Worm (Caenorhabditis elegans) whole organism, L3 larva: ENCODE data around the gene fbxa-184.

ENCODE experiments used
- R02D3.7 ChIP-seq: fragments of 150-350 bp; optimal IDR thresholded peaks from 2 replicates; lab custom pipeline; 2014; ENCODE audit warnings: missing biosample characterization, missing genetic modification characterization
- ZK546.5 ChIP-seq: sonication (generic microtip); optimal IDR thresholded peaks from 2 replicates; lab custom pipeline; 2017; ENCODE audit warnings: missing biosample characterization, missing genetic modification characterization
- aly-2 ChIP-seq: fragments of 150-350 bp; optimal IDR thresholded peaks from 2 replicates; lab custom pipeline; 2014; ENCODE audit warnings: missing biosample characterization, missing genetic modification characterization
- ama-1 ChIP-seq: fragments of 150-350 bp; optimal IDR thresholded peaks from 2 replicates; lab custom pipeline; 2018
- ceh-16 ChIP-seq: sonication (generic microtip); optimal IDR thresholded peaks from 2 replicates; lab custom pipeline; 2017; ENCODE audit warnings: missing biosample characterization, missing genetic modification characterization
- ceh-82 ChIP-seq: fragments of 150-350 bp; optimal IDR thresholded peaks from 2 replicates; lab custom pipeline; 2014; ENCODE audit warnings: missing biosample characterization, missing genetic modification characterization
- daf-12 ChIP-seq: fragments of 150-350 bp; optimal IDR thresholded peaks from 2 replicates; lab custom pipeline; 2014; ENCODE audit warnings: missing biosample characterization, missing genetic modification reagents, missing genetic modification characterization
- egl-27 ChIP-seq: sonication (generic microtip); optimal IDR thresholded peaks from 4 replicates; lab custom pipeline; 2017; ENCODE audit warnings: missing biosample characterization, missing genetic modification reagents, missing genetic modification characterization
- egl-5 ChIP-seq: fragments of 150-350 bp; optimal IDR thresholded peaks from 2 replicates; lab custom pipeline; 2017; ENCODE audit warnings: missing biosample characterization, missing genetic modification reagents, missing genetic modification characterization, inconsistent platforms
- elt-1 ChIP-seq: fragments of 150-350 bp; optimal IDR thresholded peaks from 2 replicates; lab custom pipeline; 2014; ENCODE audit warnings: missing biosample characterization, missing genetic modification characterization
- elt-2 ChIP-seq: sonication (generic microtip); optimal IDR thresholded peaks from 2 replicates; lab custom pipeline; 2016; ENCODE audit warnings: missing genetic modification reagents, mild to moderate bottlenecking, missing genetic modification characterization, missing compliant biosample characterization
- elt-3 ChIP-seq, 3 experiments: fragments of 150-350 bp in 1 of 3; sonication (generic microtip) in 2 of 3; optimal IDR thresholded peaks; 2 replicates in 2 of 3; 4 replicates in 1 of 3; lab custom pipeline; 2014 to 2017; ENCODE audit warnings: missing biosample characterization in 3 of 3, missing genetic modification characterization in 3 of 3
- eor-1 ChIP-seq, 2 experiments: fragments of 150-350 bp; optimal IDR thresholded peaks; 2 replicates each; lab custom pipeline; 2014 to 2018; ENCODE audit warnings: missing biosample characterization in 2 of 2, missing genetic modification characterization in 2 of 2
- fkh-10 ChIP-seq: sonication (generic microtip); optimal IDR thresholded peaks from 2 replicates; lab custom pipeline; 2017; ENCODE audit warnings: missing biosample characterization, missing genetic modification reagents, missing genetic modification characterization
- fos-1 ChIP-seq: fragments of 150-350 bp; optimal IDR thresholded peaks from 2 replicates; lab custom pipeline; 2014; ENCODE audit warnings: missing biosample characterization, missing genetic modification characterization
- jun-1 ChIP-seq: fragments of 150-350 bp; optimal IDR thresholded peaks from 2 replicates; lab custom pipeline; 2014; ENCODE audit warnings: missing biosample characterization, missing genetic modification reagents, missing genetic modification characterization
- lin-15B ChIP-seq: fragments of 150-350 bp; optimal IDR thresholded peaks from 2 replicates; lab custom pipeline; 2014; ENCODE audit warnings: missing biosample characterization, missing genetic modification characterization
- lin-39 ChIP-seq: fragments of 150-350 bp; optimal IDR thresholded peaks from 2 replicates; lab custom pipeline; 2018; ENCODE audit warnings: missing biosample characterization, missing genetic modification reagents, missing genetic modification characterization
- lsy-12 ChIP-seq: sonication (generic microtip); optimal IDR thresholded peaks from 2 replicates; lab custom pipeline; 2016; ENCODE audit warnings: mild to moderate bottlenecking, missing genetic modification characterization, missing compliant biosample characterization
- mdl-1 ChIP-seq: fragments of 150-350 bp; optimal IDR thresholded peaks from 2 replicates; lab custom pipeline; 2014; ENCODE audit warnings: missing biosample characterization, missing genetic modification characterization
- nhr-11 ChIP-seq: fragments of 150-350 bp; optimal IDR thresholded peaks from 2 replicates; lab custom pipeline; 2014; ENCODE audit warnings: missing biosample characterization, missing genetic modification characterization
- nhr-23 ChIP-seq: fragments of 150-350 bp; optimal IDR thresholded peaks from 2 replicates; lab custom pipeline; 2014; ENCODE audit warnings: missing biosample characterization, missing genetic modification reagents, missing genetic modification characterization
- nhr-237 ChIP-seq: fragments of 150-350 bp; optimal IDR thresholded peaks from 2 replicates; lab custom pipeline; 2014; ENCODE audit warnings: missing biosample characterization, missing genetic modification characterization
- nhr-28 ChIP-seq: fragments of 150-350 bp; optimal IDR thresholded peaks from 2 replicates; lab custom pipeline; 2014; ENCODE audit warnings: missing biosample characterization, missing genetic modification characterization
- nhr-43 ChIP-seq: sonication (generic microtip); optimal IDR thresholded peaks from 2 replicates; lab custom pipeline; 2016; ENCODE audit warnings: mild to moderate bottlenecking, missing genetic modification characterization, missing compliant biosample characterization; ENCODE audit not compliant: poor library complexity, severe bottlenecking
- nhr-76 ChIP-seq: fragments of 150-350 bp; sonication (generic microtip); optimal IDR thresholded peaks from 5 replicates; lab custom pipeline; 2014; ENCODE audit warnings: missing biosample characterization, missing genetic modification characterization
- nhr-77 ChIP-seq: fragments of 150-350 bp; optimal IDR thresholded peaks from 2 replicates; lab custom pipeline; 2014; ENCODE audit warnings: missing biosample characterization, missing genetic modification characterization
- pqm-1 ChIP-seq: fragments of 150-350 bp; optimal IDR thresholded peaks from 2 replicates; lab custom pipeline; 2017; ENCODE audit warnings: missing biosample characterization, missing genetic modification characterization, inconsistent platforms
- skn-1 ChIP-seq: fragments of 150-350 bp; optimal IDR thresholded peaks from 2 replicates; lab custom pipeline; 2014; ENCODE audit warnings: missing biosample characterization, missing genetic modification characterization
- snpc-4 ChIP-seq: fragments of 150-350 bp; optimal IDR thresholded peaks from 2 replicates; lab custom pipeline; 2014; ENCODE audit warnings: missing biosample characterization, missing genetic modification characterization
- zag-1 ChIP-seq: fragments of 150-350 bp; optimal IDR thresholded peaks from 2 replicates; lab custom pipeline; 2014; ENCODE audit warnings: missing biosample characterization, missing genetic modification characterization
- ztf-4 ChIP-seq: fragments of 150-350 bp; optimal IDR thresholded peaks from 2 replicates; lab custom pipeline; 2014; ENCODE audit warnings: missing biosample characterization, missing genetic modification characterization

fbxa-184 gene

ce11 chrII:1731932-1732331 lies 21.9 kb downstream of the fbxa-184 start, which contains the start of gene ceh-82:
Gene ceh-82, plus strand, starts transcription at chrII:1732232.
- TF ChIP-seq elt-2 (tag; lab: Kevin White, UChicago) (no peak), fkh-10 (GFP tag; lab: Kevin White, UChicago) (no peak)

ce11 chrII:1735145-1735544 lies 25.1 kb downstream of the fbxa-184 start:
- TF ChIP-seq elt-1 (tag; lab: Kevin White, UChicago) (no peak), nhr-28 (tag; lab: Kevin White, UChicago) (no peak), skn-1 (tag; lab: Kevin White, UChicago) (no peak), lsy-12 (no peak), eor-1 (tag; optimal IDR thresholded peaks at IDR 0.05; lab: Kevin White, UChicago) (no peak), aly-2 (tag; lab: Kevin White, UChicago) (no peak), ZK546.5 (tag; lab: Kevin White, UChicago) (no peak), nhr-76 (no peak), R02D3.7 (tag; lab: Kevin White, UChicago) (no peak), pqm-1 (tag; lab: Kevin White, UChicago) (no peak), elt-3 (tag; optimal IDR thresholded peaks at IDR 0.05; lab: Kevin White, UChicago) (no peak), ama-1 (lab: Kevin White, UChicago) (no peak)

- no peak for TF ChIP-seq snpc-4
- no peak for TF ChIP-seq ZK546.5 (tag; lab: Kevin White, UChicago)
Observed at ce11 chrII:1736353-1736752, 26.3 kb downstream of the fbxa-184 start, which contains the start of gene ceh-83. Gene ceh-83, minus strand, starts transcription at chrII:1736533.

ce11 chrII:1738844-1739243 lies 28.8 kb downstream of the fbxa-184 start, which contains the start of the genes irld-9 and irld-33:
Gene irld-9, minus strand, starts transcription at chrII:1738944.
Gene irld-33, plus strand, starts transcription at chrII:1739052.
- TF ChIP-seq elt-2 (tag; lab: Kevin White, UChicago) (no peak), nhr-76 (no peak), skn-1 (tag; lab: Kevin White, UChicago) (no peak), aly-2 (tag; lab: Kevin White, UChicago) (no peak), jun-1 (tag; lab: Kevin White, UChicago) (no peak), ztf-4 (tag; lab: Kevin White, UChicago) (no peak), lin-15B (no peak), egl-27 (tag; lab: Kevin White, UChicago) (no peak)

- TF ChIP-seq mdl-1 (no peak), lin-15B (no peak), lin-39 (tag; lab: Kevin White, UChicago) (no peak), nhr-11 (tag; lab: Kevin White, UChicago) (no peak), elt-3 (tag; optimal IDR thresholded peaks at IDR 0.05; lab: Kevin White, UChicago) (no peak), fos-1 (tag; lab: Kevin White, UChicago) (no peak), ceh-82 (tag; lab: Kevin White, UChicago) (no peak), egl-27 (tag; lab: Kevin White, UChicago) (no peak), egl-5 (tag; lab: Kevin White, UChicago) (no peak), nhr-237 (tag; lab: Kevin White, UChicago) (no peak), nhr-43 (tag; lab: Kevin White, UChicago) (no peak), nhr-23 (tag; lab: Kevin White, UChicago) (no peak), ceh-16 (no peak), aly-2 (tag; lab: Kevin White, UChicago) (no peak)
Observed at ce11 chrII:1741248-1741647, 31.2 kb downstream of the fbxa-184 start, which contains the start of gene K07G6.1. Gene K07G6.1, plus strand, starts transcription at chrII:1741548.

- TF ChIP-seq daf-12 (tag; lab: Kevin White, UChicago) (no peak), nhr-77 (tag; lab: Kevin White, UChicago) (no peak), zag-1 (no peak)
- TF ChIP-seq, all 47 proteins: peak for 0
Observed at ce11 chrII:1742535-1742934, 32.5 kb downstream of the fbxa-184 start, which contains the start of gene F36H5.12. Gene F36H5.12, plus strand, starts transcription at chrII:1742835.
